Fruit fly (Drosophila melanogaster): ENCODE results near the gene CG14434.

The CG14434 gene

dm6 chrX:6856332-6856995, 10.5 kb downstream of the CG14434 start (continued):
- TF ChIP-seq CG17186 (GFP tag; optimal IDR thresholded peaks at IDR 0.05) = no peak
- TF ChIP-seq vvl (GFP tag; IDR thresholded peaks at IDR 0.05) = peak; percentile 89
- TF ChIP-seq Jarid2 (GFP tag; optimal IDR thresholded peaks at IDR 0.05) = no peak
- TF ChIP-seq lola (GFP tag; optimal IDR thresholded peaks at IDR 0.05) = peak in 2 of 3 experiments; percentile 1 to 16
- peak; percentile 35 for TF ChIP-seq Ets65A (GFP tag)
- no peak for TF ChIP-seq hb (GFP tag; IDR thresholded peaks at IDR 0.05; ENCODE audit: partially characterized antibody)
- TF ChIP-seq CG12071 (GFP tag; optimal IDR thresholded peaks at IDR 0.05) = no peak
- TF ChIP-seq Dbx (GFP tag; IDR thresholded peaks at IDR 0.05) = peak; percentile 49; the same call in 1 of the 3 replicates
- TF ChIP-seq nerfin-2 (GFP tag; IDR thresholded peaks at IDR 0.05; ENCODE audit: partially characterized antibody) = no peak
- peak; percentile 82 for TF ChIP-seq sob (GFP tag; IDR thresholded peaks at IDR 0.05)
- peak; percentile 51 for TF ChIP-seq scrt (GFP tag; optimal IDR thresholded peaks at IDR 0.05)
- peak; percentile 86 for TF ChIP-seq Rfx (GFP tag; IDR thresholded peaks at IDR 0.05)
- TF ChIP-seq D19A (tag; optimal IDR thresholded peaks at IDR 0.05) = peak; percentile 97
- no peak for TF ChIP-seq CG17802 (tag; optimal IDR thresholded peaks at IDR 0.05)
- no peak for TF ChIP-seq HLH54F (GFP tag; optimal IDR thresholded peaks at IDR 0.05)
- TF ChIP-seq usp (GFP tag; optimal IDR thresholded peaks at IDR 0.05) = no peak
- TF ChIP-seq da (GFP tag; optimal IDR thresholded peaks at IDR 0.05) = no peak
- TF ChIP-seq maf-S (GFP tag; optimal IDR thresholded peaks at IDR 0.05) = no peak
- TF ChIP-seq yki (optimal IDR thresholded peaks at IDR 0.05) = no peak
- TF ChIP-seq Dek (tag; optimal IDR thresholded peaks at IDR 0.05) = peak; percentile 76
- no peak for TF ChIP-seq CG7745 (tag; optimal IDR thresholded peaks at IDR 0.05)
- no peak for TF ChIP-seq pb (GFP tag; optimal IDR thresholded peaks at IDR 0.05)
- TF ChIP-seq gt (GFP tag; IDR thresholded peaks at IDR 0.05) = no peak
- TF ChIP-seq Fer1 (GFP tag; optimal IDR thresholded peaks at IDR 0.05) = peak; percentile 41
- TF ChIP-seq Atf6 (GFP tag; IDR thresholded peaks at IDR 0.05) = peak; percentile 55; the same call in 1 of the 2 replicates
- TF ChIP-seq CG7786 (GFP tag; optimal IDR thresholded peaks at IDR 0.05) = no peak
- no peak for TF ChIP-seq CG8478 (optimal IDR thresholded peaks at IDR 0.05)
- TF ChIP-seq CG33213 (GFP tag; optimal IDR thresholded peaks at IDR 0.05) = no peak
- TF ChIP-seq gsb-n (tag; optimal IDR thresholded peaks at IDR 0.05) = peak; percentile 71
- no peak for TF ChIP-seq NC2β (GFP tag; optimal IDR thresholded peaks at IDR 0.05)
- 0 out of 2 replicates have a peak, but pooled peaks have one; percentile 14 for TF ChIP-seq sim (GFP tag; IDR thresholded peaks at IDR 0.05)
- no peak for TF ChIP-seq D (optimal IDR thresholded peaks at IDR 0.05)
- TF ChIP-seq D (GFP tag; optimal IDR thresholded peaks at IDR 0.05) = peak; percentile 47
- no peak for TF ChIP-seq CG4854 (GFP tag; optimal IDR thresholded peaks at IDR 0.05)
- no peak for TF ChIP-seq pros (GFP tag; optimal IDR thresholded peaks at IDR 0.05)
- TF ChIP-seq hth (optimal IDR thresholded peaks at IDR 0.05) = no peak
- TF ChIP-seq bab2 (GFP tag; optimal IDR thresholded peaks at IDR 0.05) = peak; percentile 7
- TF ChIP-seq ac (GFP tag; optimal IDR thresholded peaks at IDR 0.05) = no peak

dm6 chrX:6855366-6856200, 11.4 kb downstream of the CG14434 start:
- TF ChIP-seq hkb (optimal IDR thresholded peaks at IDR 0.05) (no peak), hkb (GFP tag; IDR thresholded peaks at IDR 0.05) (peak; percentile 65), CG3838 (GFP tag; optimal IDR thresholded peaks at IDR 0.05) (peak; percentile 81), CG10321 (GFP tag; IDR thresholded peaks at IDR 0.05) (peak; percentile 75; the same call in 1 of the 2 replicates), tgo (GFP tag; IDR thresholded peaks at IDR 0.05) (peak; percentile 52), CG2889 (GFP tag; IDR thresholded peaks at IDR 0.05) (peak; percentile 75), lola (GFP tag; optimal IDR thresholded peaks at IDR 0.05) (peak in 2 of 3 experiments; percentile 56 to 93), CG43689 (GFP tag; IDR thresholded peaks at IDR 0.05) (peak; percentile 78), CG2116 (GFP tag; optimal IDR thresholded peaks at IDR 0.05) (peak; percentile 56), CG16863 (GFP tag; optimal IDR thresholded peaks at IDR 0.05) (peak; percentile 75), Antp (GFP tag; optimal IDR thresholded peaks at IDR 0.05) (peak; percentile 51), CG5245 (GFP tag; optimal IDR thresholded peaks at IDR 0.05) (peak; percentile 66), CG6272 (GFP tag; IDR thresholded peaks at IDR 0.05) (0 out of 2 replicates have a peak, but pooled peaks have one; percentile 14), CG13624 (GFP tag; optimal IDR thresholded peaks at IDR 0.05) (peak; percentile 61), CG13894 (tag; optimal IDR thresholded peaks at IDR 0.05) (peak; percentile 57)
